Fruit fly (Drosophila melanogaster) whole organism, embryonic: ENCODE data around the gene Tcs6.

Experiments used
- Ada2b ChIP-seq: fragments of 200-800 bp; sonication (Bioruptor generic); IDR thresholded peaks from 2 replicates; pipeline ENCODE4 v1.3.6; 2022; ENCODE audit warnings: missing biosample characterization, missing genetic modification characterization
- Asciz ChIP-seq: fragments of 200-800 bp; sonication (Bioruptor generic); optimal IDR thresholded peaks from 2 replicates; lab custom pipeline; 2017; ENCODE audit warnings: missing biosample characterization, mild to moderate bottlenecking, missing genetic modification characterization, missing genetic modification reagents
- Awh ChIP-seq: fragments of 200-800 bp; sonication (Bioruptor generic); IDR thresholded peaks from 2 replicates; pipeline ENCODE4, ENCODE4 v1.3.6; 2022; ENCODE audit warnings: missing biosample characterization, missing genetic modification characterization
- Bdp1 ChIP-seq: fragments of 200-800 bp; sonication (Bioruptor generic); optimal IDR thresholded peaks from 3 replicates; lab custom pipeline; 2016; ENCODE audit warnings: missing biosample characterization, missing genetic modification characterization
- CG10147 ChIP-seq: fragments of 200-800 bp; sonication (Bioruptor generic); optimal IDR thresholded peaks from 2 replicates; lab custom pipeline; 2019; ENCODE audit warnings: missing biosample characterization, mild to moderate bottlenecking, missing genetic modification characterization, moderate library complexity
- CG10959 ChIP-seq: fragments of 200-800 bp; sonication (Bioruptor generic); IDR thresholded peaks from 2 replicates; pipeline ENCODE4 v1.3.6; 2022; ENCODE audit warnings: missing biosample characterization, missing genetic modification characterization
- CG11504 ChIP-seq: fragments of 200-800 bp; sonication (Bioruptor generic); optimal IDR thresholded peaks from 3 replicates; lab custom pipeline; 2019; ENCODE audit warnings: missing biosample characterization, mild to moderate bottlenecking, missing genetic modification characterization, moderate library complexity
- CG12391 ChIP-seq: fragments of 200-800 bp; sonication (Bioruptor generic); optimal IDR thresholded peaks from 3 replicates; lab custom pipeline; 2018; ENCODE audit warnings: missing biosample characterization, mild to moderate bottlenecking, missing genetic modification characterization, moderate library complexity
- CG13775 ChIP-seq: fragments of 200-800 bp; sonication (Bioruptor generic); optimal IDR thresholded peaks from 3 replicates; lab custom pipeline; 2017; ENCODE audit warnings: missing biosample characterization, mild to moderate bottlenecking, missing genetic modification characterization
- CG1832 ChIP-seq: fragments of 200-800 bp; sonication (Bioruptor generic); optimal IDR thresholded peaks from 2 replicates; lab custom pipeline; 2017; ENCODE audit warnings: missing biosample characterization, mild to moderate bottlenecking, missing genetic modification characterization, inconsistent platforms
- CG2116 ChIP-seq: fragments of 200-800 bp; sonication (Bioruptor generic); optimal IDR thresholded peaks from 3 replicates; lab custom pipeline; 2018; ENCODE audit warnings: missing biosample characterization, mild to moderate bottlenecking, missing genetic modification characterization
- CG2712 ChIP-seq: fragments of 200-800 bp; optimal IDR thresholded peaks from 3 replicates; lab custom pipeline; 2019; ENCODE audit warnings: missing biosample characterization, mild to moderate bottlenecking, missing genetic modification characterization, moderate library complexity
- CG31224 ChIP-seq: fragments of 200-800 bp; sonication (Bioruptor generic); IDR thresholded peaks from 2 replicates; pipeline ENCODE4 v1.3.6; 2022; ENCODE audit warnings: missing biosample characterization, missing genetic modification characterization
- CG32532 ChIP-seq: fragments of 200-800 bp; sonication (Bioruptor generic); IDR thresholded peaks from 2 replicates; pipeline ENCODE4 v1.3.6; 2022; ENCODE audit warnings: missing biosample characterization, missing genetic modification characterization
- CG32767 ChIP-seq: fragments of 200-800 bp; sonication (Bioruptor generic); IDR thresholded peaks from 2 replicates; pipeline ENCODE4 v1.3.6; 2022; ENCODE audit warnings: missing biosample characterization, missing genetic modification characterization
- CG3847 ChIP-seq: fragments of 200-800 bp; sonication (Bioruptor generic); IDR thresholded peaks from 2 replicates; pipeline ENCODE4 v1.3.6; 2022; ENCODE audit warnings: missing biosample characterization, missing genetic modification characterization
- CG6683 ChIP-seq: fragments of 200-800 bp; sonication (Bioruptor generic); optimal IDR thresholded peaks from 2 replicates; lab custom pipeline; 2017; ENCODE audit warnings: missing biosample characterization, mild to moderate bottlenecking, missing genetic modification characterization, missing genetic modification reagents
- CG7556 ChIP-seq: fragments of 200-800 bp; sonication (Bioruptor generic); optimal IDR thresholded peaks from 2 replicates; lab custom pipeline; 2017; ENCODE audit warnings: missing biosample characterization, mild to moderate bottlenecking, missing genetic modification characterization
- Dek ChIP-seq: fragments of 200-800 bp; sonication (Bioruptor generic); optimal IDR thresholded peaks from 3 replicates; lab custom pipeline; 2019; ENCODE audit warnings: missing biosample characterization, mild to moderate bottlenecking, missing genetic modification characterization, moderate library complexity
- E2f2 ChIP-seq: fragments of 200-800 bp; sonication (Bioruptor generic); IDR thresholded peaks from 2 replicates; pipeline ENCODE4 v1.3.6; 2022; ENCODE audit warnings: missing biosample characterization, missing genetic modification characterization
- Elba2 ChIP-seq: fragments of 200-800 bp; sonication (Bioruptor generic); optimal IDR thresholded peaks from 3 replicates; lab custom pipeline; 2016; ENCODE audit warnings: missing biosample characterization, missing genetic modification characterization
- HLHmδ ChIP-seq: fragments of 200-800 bp; sonication (Bioruptor generic); optimal IDR thresholded peaks from 2 replicates; lab custom pipeline; 2018; ENCODE audit warnings: missing biosample characterization, mild to moderate bottlenecking, missing genetic modification characterization, moderate library complexity
- Hey ChIP-seq: fragments of 200-800 bp; sonication (Bioruptor generic); optimal IDR thresholded peaks from 3 replicates; lab custom pipeline; 2018; ENCODE audit warnings: missing biosample characterization, mild to moderate bottlenecking, missing genetic modification characterization
- Hmr ChIP-seq: fragments of 200-800 bp; sonication (Bioruptor generic); optimal IDR thresholded peaks from 3 replicates; lab custom pipeline; 2017; ENCODE audit warnings: mild to moderate bottlenecking, missing biosample characterization, missing genetic modification reagents, missing genetic modification characterization
- Hr39 ChIP-seq: fragments of >200 bp; optimal IDR thresholded peaks from 2 replicates; lab custom pipeline; 2017
- Optix ChIP-seq: fragments of 200-800 bp; sonication (Bioruptor generic); IDR thresholded peaks from 3 replicates; pipeline ENCODE4 v1.3.6; 2022; ENCODE audit warnings: missing biosample characterization, missing genetic modification characterization
- Poxn ChIP-seq: fragments of 200-800 bp; sonication (Bioruptor generic); IDR thresholded peaks from 2 replicates; pipeline ENCODE4 v1.3.6; 2022; ENCODE audit warnings: missing biosample characterization, missing genetic modification characterization
- Ravus ChIP-seq: fragments of 200-800 bp; sonication (Bioruptor generic); IDR thresholded peaks from 2 replicates; pipeline ENCODE4 v1.3.6; 2022; ENCODE audit warnings: missing biosample characterization, missing genetic modification characterization
- Rfx ChIP-seq: fragments of 200-800 bp; sonication (Bioruptor generic); IDR thresholded peaks from 2 replicates; pipeline ENCODE4 v1.3.6; 2022; ENCODE audit warnings: missing biosample characterization, missing genetic modification characterization
- Sox100B ChIP-seq: fragments of 200-800 bp; sonication (Bioruptor generic); optimal IDR thresholded peaks from 3 replicates; lab custom pipeline; 2018; ENCODE audit warnings: missing biosample characterization, mild to moderate bottlenecking, missing genetic modification characterization
- Sox102F ChIP-seq: fragments of 200-800 bp; sonication (Bioruptor generic); optimal IDR thresholded peaks from 2 replicates; lab custom pipeline; 2018; ENCODE audit warnings: missing biosample characterization, mild to moderate bottlenecking, missing genetic modification characterization, moderate library complexity
- bcd ChIP-seq: fragments of 200-800 bp; sonication (Bioruptor generic); optimal IDR thresholded peaks from 2 replicates; lab custom pipeline; 2017; ENCODE audit warnings: missing biosample characterization, mild to moderate bottlenecking, missing genetic modification characterization
- bowl ChIP-seq: fragments of 200-800 bp; sonication (Bioruptor generic); IDR thresholded peaks from 2 replicates; pipeline ENCODE4 v1.3.6; 2022; ENCODE audit warnings: missing biosample characterization, missing genetic modification characterization
- chif ChIP-seq, 2 experiments: fragments of 200-800 bp; sonication (Bioruptor generic); optimal IDR thresholded peaks; 3 replicates each; lab custom pipeline; 2016; ENCODE audit warnings: missing biosample characterization in 2 of 2, missing genetic modification characterization in 2 of 2
- chinmo ChIP-seq: fragments of 200-800 bp; sonication (Bioruptor generic); IDR thresholded peaks from 4 replicates; pipeline ENCODE4 v1.3.6; 2022; ENCODE audit warnings: missing biosample characterization, missing genetic modification characterization; ENCODE audit not compliant: partially characterized antibody
- corto ChIP-seq: fragments of 200-800 bp; sonication (Bioruptor generic); optimal IDR thresholded peaks from 2 replicates; lab custom pipeline; 2016; ENCODE audit warnings: missing biosample characterization, mild to moderate bottlenecking, missing genetic modification characterization, moderate library complexity
- crol ChIP-seq: fragments of 200-800 bp; sonication (Bioruptor generic); IDR thresholded peaks from 2 replicates; pipeline ENCODE4 v1.3.6; 2022; ENCODE audit warnings: missing biosample characterization, missing genetic modification characterization
- dmrt11E ChIP-seq: fragments of 200-800 bp; sonication (Bioruptor generic); optimal IDR thresholded peaks from 3 replicates; lab custom pipeline; 2018; ENCODE audit warnings: missing biosample characterization, mild to moderate bottlenecking, missing genetic modification characterization, moderate library complexity
- fd3F ChIP-seq: fragments of 200-800 bp; sonication (Bioruptor generic); optimal IDR thresholded peaks from 2 replicates; lab custom pipeline; 2018; ENCODE audit warnings: missing biosample characterization, mild to moderate bottlenecking, missing genetic modification characterization, moderate library complexity
- ftz-f1 ChIP-seq: fragments of 200-800 bp; sonication (Bioruptor generic); optimal IDR thresholded peaks from 2 replicates; lab custom pipeline; 2016; ENCODE audit warnings: missing biosample characterization, missing genetic modification characterization
- pfk ChIP-seq: fragments of 200-800 bp; sonication (Bioruptor generic); optimal IDR thresholded peaks from 2 replicates; lab custom pipeline; 2018; ENCODE audit warnings: missing biosample characterization, mild to moderate bottlenecking, missing genetic modification characterization, moderate library complexity
- psq ChIP-seq: fragments of 200-800 bp; sonication (Bioruptor generic); optimal IDR thresholded peaks from 2 replicates; lab custom pipeline; 2017; ENCODE audit warnings: missing biosample characterization, missing genetic modification characterization
- repo ChIP-seq: fragments of 200-800 bp; sonication (Bioruptor generic); optimal IDR thresholded peaks from 2 replicates; lab custom pipeline; 2016; ENCODE audit warnings: missing biosample characterization, missing genetic modification characterization
- row ChIP-seq: fragments of 200-800 bp; sonication (Bioruptor generic); IDR thresholded peaks from 3 replicates; pipeline ENCODE4 v1.3.6; 2022; ENCODE audit warnings: missing biosample characterization, missing genetic modification characterization
- sna ChIP-seq: fragments of 200-800 bp; sonication (Bioruptor generic); IDR thresholded peaks from 2 replicates; pipeline ENCODE4 v1.3.6; 2022; ENCODE audit warnings: missing biosample characterization, missing genetic modification characterization; ENCODE audit not compliant: partially characterized antibody
- so ChIP-seq: fragments of 200-800 bp; sonication (Bioruptor generic); IDR thresholded peaks from 3 replicates; pipeline ENCODE4 v1.3.6; 2022; ENCODE audit warnings: missing biosample characterization, missing genetic modification characterization
- tio ChIP-seq: fragments of 200-800 bp; sonication (Bioruptor generic); optimal IDR thresholded peaks from 2 replicates; lab custom pipeline; 2017; ENCODE audit warnings: missing biosample characterization, missing genetic modification characterization, inconsistent platforms
- tll ChIP-seq, 2 experiments: fragments of 200-800 bp in 1 of 2; fragments of >200 bp in 1 of 2; sonication (Bioruptor generic) in 1 of 2; optimal IDR thresholded peaks; 2 replicates each; lab custom pipeline; 2017 to 2019; ENCODE audit warnings: missing biosample characterization in 2 of 2, missing genetic modification characterization in 2 of 2, mild to moderate bottlenecking in 1 of 2, moderate library complexity in 1 of 2

The Tcs6 gene

DNA sequence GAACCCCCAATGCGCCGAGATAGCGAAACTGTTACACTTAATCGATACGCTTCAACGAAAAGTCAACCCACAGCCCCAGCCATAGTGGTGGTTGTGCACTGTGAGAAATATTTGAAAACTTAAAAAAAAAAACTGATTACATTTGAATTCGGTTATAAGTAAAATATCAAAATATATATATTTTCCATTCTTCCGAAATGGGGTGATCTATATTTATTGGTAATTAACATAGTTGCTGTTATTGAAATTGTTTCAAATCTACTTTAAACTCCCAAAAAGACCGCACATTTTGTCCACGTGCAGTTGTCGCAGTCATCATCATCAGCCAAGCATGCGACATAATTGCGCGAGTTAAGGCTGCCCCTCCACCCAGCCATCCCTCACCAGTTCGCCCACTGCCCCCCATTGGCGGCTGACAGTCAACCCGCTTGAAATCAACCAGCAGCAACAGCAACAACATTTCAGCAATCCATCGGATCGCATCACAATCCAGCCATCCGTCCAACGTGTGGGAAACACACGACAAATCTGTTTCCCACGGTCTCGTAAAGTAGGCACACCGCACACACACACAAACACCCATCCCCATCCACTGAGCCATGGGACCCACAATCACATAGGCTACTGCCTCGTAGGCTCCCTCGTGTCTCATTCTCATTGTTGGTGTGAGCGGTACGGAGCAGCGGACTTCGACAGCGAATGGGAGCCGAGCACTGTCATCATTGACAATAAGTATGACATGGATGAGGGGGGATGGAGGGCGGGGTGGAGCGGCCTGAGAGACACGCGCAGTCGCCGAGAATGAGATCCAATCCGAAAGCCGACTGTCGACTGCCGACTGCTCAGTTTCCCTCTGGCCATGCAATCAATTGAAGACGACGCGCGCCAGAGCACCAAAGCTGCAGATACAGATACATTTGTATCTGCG is 37.5 kb downstream of the Tcs6 start (continued):
- TF ChIP-seq Optix (GFP tag; lab: Robert Waterston, UW) (0 out of 3 replicates have a peak, but pooled peaks have one; percentile 8), CG13775 (GFP tag; lab: Kevin White, UChicago) (peak; percentile 49), Elba2 (no peak), corto (GFP tag; lab: Kevin White, UChicago) (no peak), CG31224 (GFP tag; lab: Robert Waterston, UW) (0 out of 2 replicates have a peak, but pooled peaks have one; percentile 11), Awh (GFP tag; lab: Robert Waterston, UW) (0 out of 2 replicates have a peak, but pooled peaks have one; percentile 39), bcd (GFP tag; lab: Kevin White, UChicago) (peak; percentile 64), CG2712 (tag; lab: Kevin White, UChicago) (peak; percentile 71), Ravus (GFP tag; lab: Robert Waterston, UW) (no peak), sna (GFP tag; lab: Robert Waterston, UW) (no peak), CG2116 (GFP tag; lab: Kevin White, UChicago) (no peak), crol (GFP tag; lab: Robert Waterston, UW) (peak; percentile 100), Sox100B (GFP tag; lab: Kevin White, UChicago) (peak; percentile 76), Hmr (GFP tag; lab: Kevin White, UChicago) (peak; percentile 14), tio (GFP tag; lab: Kevin White, UChicago) (peak; percentile 50), Asciz (GFP tag; lab: Kevin White, UChicago) (peak; percentile 79), so (GFP tag; lab: Robert Waterston, UW) (no peak; the same call in 2 of the 3 replicates), ftz-f1 (GFP tag; lab: Kevin White, UChicago) (peak; percentile 81), dmrt11E (tag; lab: Kevin White, UChicago) (peak; percentile 76), repo (GFP tag; lab: Kevin White, UChicago) (no peak), Dek (peak; percentile 44), CG12391 (tag; lab: Kevin White, UChicago) (peak; percentile 83), fd3F (peak; percentile 1), chif (GFP tag; optimal IDR thresholded peaks at IDR 0.05; lab: Kevin White, UChicago) (peak; percentile 30 to 48), CG10959 (GFP tag; lab: Robert Waterston, UW) (no peak), CG7556 (GFP tag; lab: Kevin White, UChicago) (peak; percentile 70), Ada2b (peak; percentile 57), Bdp1 (GFP tag; lab: Kevin White, UChicago) (no peak), CG10147 (GFP tag; lab: Kevin White, UChicago) (peak; percentile 42), psq (GFP tag; lab: Kevin White, UChicago) (no peak), CG32767 (GFP tag; lab: Robert Waterston, UW) (no peak), CG32532 (GFP tag; lab: Robert Waterston, UW) (peak; percentile 45), row (GFP tag; lab: Robert Waterston, UW) (peak; percentile 66), CG11504 (peak; percentile 84), CG3847 (GFP tag; lab: Robert Waterston, UW) (peak; percentile 32; the same call in 1 of the 2 replicates), bowl (GFP tag; lab: Robert Waterston, UW) (no peak), Poxn (GFP tag; lab: Robert Waterston, UW) (no peak), pfk (GFP tag; lab: Kevin White, UChicago) (no peak), chinmo (GFP tag; lab: Robert Waterston, UW) (peak; percentile 99), Sox102F (GFP tag; lab: Kevin White, UChicago) (peak; percentile 78), tll (GFP tag; optimal IDR thresholded peaks at IDR 0.05; lab: Kevin White, UChicago) (no peak), E2f2 (GFP tag; lab: Robert Waterston, UW) (peak; percentile 26; the same call in 1 of the 2 replicates), CG6683 (peak; percentile 38), HLHmδ (GFP tag; lab: Kevin White, UChicago) (peak; percentile 99), Rfx (peak; percentile 52), Hr39 (lab: Kevin White, UChicago) (no peak), Hey (no peak), CG1832 (peak; percentile 43)
